Worm (Caenorhabditis elegans): Measurements from ENCODE around the gene droe-8.

DNA sequence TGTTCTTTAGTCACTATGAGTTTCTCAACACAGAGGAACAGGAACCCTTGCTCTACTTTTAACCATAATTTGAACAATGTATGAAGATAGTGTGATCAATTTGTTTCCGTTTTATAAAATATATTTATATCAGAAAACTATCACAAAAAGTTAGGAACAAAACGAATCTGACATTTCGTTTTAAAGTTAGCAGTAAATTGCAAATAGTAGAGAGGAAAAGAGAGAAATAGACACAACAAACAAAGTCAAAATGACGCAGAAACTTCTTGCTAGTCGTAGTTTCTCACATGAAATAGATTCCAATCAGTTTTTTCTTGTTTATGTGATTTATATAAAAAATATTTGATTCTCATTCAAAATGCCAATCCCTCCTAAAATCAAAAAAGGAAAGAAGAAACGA is 2.8 kb downstream of the droe-8 start, which contains the start of gene ZC196.5:
- TF ChIP-seq med-1 (GFP tag; optimal IDR thresholded peaks at IDR 0.05; ENCODE audit: insufficient read depth) (no peak), flt-1 (GFP tag; IDR thresholded peaks at IDR 0.05) (no peak), T22C8.4 (GFP tag; IDR thresholded peaks at IDR 0.05) (no peak), klf-2 (GFP tag; conservative IDR thresholded peaks at IDR 0.05) (no peak), cog-1 (tag; optimal IDR thresholded peaks at IDR 0.05) (no peak), tab-1 (GFP tag; IDR thresholded peaks at IDR 0.05) (no peak)
